Worm (Caenorhabditis elegans) whole organism, L2 larva: ENCODE measurements around the gene nduv-2.
A peak's percentile ranks its signal among the peaks of the same experiment; 100 is the strongest.

Experiments
- C34F6.9 ChIP-seq: fragments of 150-350 bp; optimal IDR thresholded peaks from 2 replicates; lab custom pipeline; 2014; ENCODE audit warnings: missing biosample characterization, missing genetic modification characterization
- R02D3.7 ChIP-seq: fragments of 150-350 bp; optimal IDR thresholded peaks from 2 replicates; lab custom pipeline; 2014; ENCODE audit warnings: missing biosample characterization, missing genetic modification characterization
- Y55F3AM.14 ChIP-seq: fragments of 200-800 bp; sonication (Bioruptor generic); optimal IDR thresholded peaks from 2 replicates; lab custom pipeline; 2018; ENCODE audit warnings: mild to moderate bottlenecking, missing genetic modification characterization, missing compliant biosample characterization
- ZK546.5 ChIP-seq: sonication (generic microtip); optimal IDR thresholded peaks from 2 replicates; lab custom pipeline; 2017; ENCODE audit warnings: missing biosample characterization, missing genetic modification characterization
- aly-2 ChIP-seq: fragments of 150-350 bp; optimal IDR thresholded peaks from 2 replicates; lab custom pipeline; 2014; ENCODE audit warnings: missing biosample characterization, missing genetic modification characterization
- blmp-1 ChIP-seq: sonication (generic microtip); optimal IDR thresholded peaks from 2 replicates; lab custom pipeline; 2017; ENCODE audit warnings: missing genetic modification characterization, mild to moderate bottlenecking, missing compliant biosample characterization, antibody characterized with exemption, moderate library complexity; ENCODE audit not compliant: insufficient read depth
- ceh-16 ChIP-seq: fragments of 150-350 bp; optimal IDR thresholded peaks from 2 replicates; lab custom pipeline; 2014; ENCODE audit warnings: missing biosample characterization, missing genetic modification characterization
- ceh-82 ChIP-seq: fragments of 150-350 bp; optimal IDR thresholded peaks from 2 replicates; lab custom pipeline; 2014; ENCODE audit warnings: missing biosample characterization, missing genetic modification characterization
- crh-2 ChIP-seq: sonication (generic microtip); optimal IDR thresholded peaks from 2 replicates; lab custom pipeline; 2017; ENCODE audit warnings: missing biosample characterization, missing genetic modification characterization
- dmd-4 ChIP-seq: sonication (generic microtip); optimal IDR thresholded peaks from 2 replicates; lab custom pipeline; 2017; ENCODE audit warnings: missing biosample characterization, missing genetic modification characterization
- egl-27 ChIP-seq: sonication (generic microtip); optimal IDR thresholded peaks from 3 replicates; lab custom pipeline; 2017; ENCODE audit warnings: missing biosample characterization, missing genetic modification reagents, missing genetic modification characterization
- elt-3 ChIP-seq: sonication (generic microtip); optimal IDR thresholded peaks from 2 replicates; lab custom pipeline; 2017; ENCODE audit warnings: missing biosample characterization, missing genetic modification characterization
- fos-1 ChIP-seq: fragments of 150-350 bp; optimal IDR thresholded peaks from 2 replicates; lab custom pipeline; 2014; ENCODE audit warnings: missing biosample characterization, missing genetic modification characterization
- gmeb-1 ChIP-seq: fragments of 150-350 bp; optimal IDR thresholded peaks from 2 replicates; lab custom pipeline; 2014; ENCODE audit warnings: missing biosample characterization, missing genetic modification characterization
- lin-11 ChIP-seq: fragments of 150-350 bp; sonication (generic microtip); optimal IDR thresholded peaks from 2 replicates; lab custom pipeline; 2014; ENCODE audit warnings: missing biosample characterization, missing genetic modification characterization, inconsistent platforms, mixed read lengths
- lin-13 ChIP-seq: fragments of 150-350 bp; optimal IDR thresholded peaks from 2 replicates; lab custom pipeline; 2014; ENCODE audit warnings: missing biosample characterization, missing genetic modification reagents, missing genetic modification characterization
- lin-39 ChIP-seq: fragments of 150-350 bp; optimal IDR thresholded peaks from 2 replicates; lab custom pipeline; 2014; ENCODE audit warnings: missing biosample characterization, missing genetic modification reagents, missing genetic modification characterization
- lsy-2 ChIP-seq, 2 experiments: fragments of 150-350 bp in 1 of 2; sonication (generic microtip) in 1 of 2; optimal IDR thresholded peaks; 2 replicates each; lab custom pipeline; 2014 to 2017; ENCODE audit warnings: missing biosample characterization in 2 of 2, missing genetic modification characterization in 2 of 2
- mab-5 ChIP-seq: fragments of 150-350 bp; optimal IDR thresholded peaks from 2 replicates; lab custom pipeline; 2014; ENCODE audit warnings: missing biosample characterization, missing genetic modification characterization
- mdl-1 ChIP-seq, 2 experiments: fragments of 150-350 bp in 1 of 2; sonication (generic microtip) in 1 of 2; optimal IDR thresholded peaks; 2 replicates each; lab custom pipeline; 2017; ENCODE audit warnings: missing biosample characterization in 2 of 2, missing genetic modification characterization in 2 of 2
- nhr-10 ChIP-seq: sonication (generic microtip); optimal IDR thresholded peaks from 2 replicates; lab custom pipeline; 2017; ENCODE audit warnings: missing biosample characterization, missing genetic modification characterization
- nhr-12 ChIP-seq: fragments of 150-350 bp; optimal IDR thresholded peaks from 2 replicates; lab custom pipeline; 2014; ENCODE audit warnings: missing biosample characterization, missing genetic modification characterization
- nhr-129 ChIP-seq: fragments of 150-350 bp; optimal IDR thresholded peaks from 2 replicates; lab custom pipeline; 2014; ENCODE audit warnings: missing biosample characterization, missing genetic modification characterization
- nhr-237 ChIP-seq: fragments of 150-350 bp; optimal IDR thresholded peaks from 2 replicates; lab custom pipeline; 2014; ENCODE audit warnings: missing biosample characterization, missing genetic modification characterization
- nhr-25 ChIP-seq: fragments of 150-350 bp; sonication (generic microtip); optimal IDR thresholded peaks from 3 replicates; lab custom pipeline; 2014; ENCODE audit warnings: missing biosample characterization, missing genetic modification characterization
- nhr-6 ChIP-seq: fragments of 150-350 bp; optimal IDR thresholded peaks from 2 replicates; lab custom pipeline; 2014; ENCODE audit warnings: missing biosample characterization, missing genetic modification characterization
- sem-4 ChIP-seq: fragments of 150-350 bp; optimal IDR thresholded peaks from 2 replicates; lab custom pipeline; 2014; ENCODE audit warnings: missing biosample characterization, missing genetic modification reagents, missing genetic modification characterization
- skn-1 ChIP-seq: sonication (generic microtip); optimal IDR thresholded peaks from 2 replicates; lab custom pipeline; 2017; ENCODE audit warnings: missing biosample characterization, missing genetic modification characterization
- sma-3 ChIP-seq: sonication (generic microtip); optimal IDR thresholded peaks from 2 replicates; lab custom pipeline; 2016; ENCODE audit warnings: missing genetic modification reagents, missing genetic modification characterization, missing compliant biosample characterization
- sma-9 ChIP-seq, 2 experiments: fragments of 150-350 bp in 1 of 2; sonication (generic microtip) in 1 of 2; optimal IDR thresholded peaks; 2 replicates each; lab custom pipeline; 2014 to 2016; ENCODE audit warnings: missing genetic modification characterization in 2 of 2, mild to moderate bottlenecking in 1 of 2, missing biosample characterization in 1 of 2, missing compliant biosample characterization in 1 of 2, missing genetic modification reagents in 1 of 2, moderate library complexity in 1 of 2
- snpc-4 ChIP-seq: fragments of 150-350 bp; optimal IDR thresholded peaks from 2 replicates; lab custom pipeline; 2014; ENCODE audit warnings: missing biosample characterization, missing genetic modification characterization
- unc-55 ChIP-seq: fragments of 150-350 bp; sonication (generic microtip); optimal IDR thresholded peaks from 3 replicates; lab custom pipeline; 2014; ENCODE audit warnings: missing biosample characterization, missing genetic modification reagents, missing genetic modification characterization
- unc-62 ChIP-seq: fragments of 150-350 bp; optimal IDR thresholded peaks from 2 replicates; lab custom pipeline; 2014; ENCODE audit warnings: missing biosample characterization, missing genetic modification reagents, missing genetic modification characterization
- zag-1 ChIP-seq: fragments of 150-350 bp; optimal IDR thresholded peaks from 2 replicates; lab custom pipeline; 2014; ENCODE audit warnings: missing biosample characterization, missing genetic modification characterization
- ztf-1 ChIP-seq: fragments of 200-800 bp; sonication (Bioruptor generic); conservative IDR thresholded peaks from 2 replicates; pipeline ENCODE4 v1.3.6; 2022; ENCODE audit warnings: missing genetic modification characterization, missing compliant biosample characterization
- ztf-11 ChIP-seq: sonication (generic microtip); optimal IDR thresholded peaks from 2 replicates; lab custom pipeline; 2017; ENCODE audit warnings: missing biosample characterization, missing genetic modification characterization
- ztf-4 ChIP-seq: fragments of 150-350 bp; optimal IDR thresholded peaks from 2 replicates; lab custom pipeline; 2014; ENCODE audit warnings: missing biosample characterization, missing genetic modification characterization

Gene nduv-2

DNA sequence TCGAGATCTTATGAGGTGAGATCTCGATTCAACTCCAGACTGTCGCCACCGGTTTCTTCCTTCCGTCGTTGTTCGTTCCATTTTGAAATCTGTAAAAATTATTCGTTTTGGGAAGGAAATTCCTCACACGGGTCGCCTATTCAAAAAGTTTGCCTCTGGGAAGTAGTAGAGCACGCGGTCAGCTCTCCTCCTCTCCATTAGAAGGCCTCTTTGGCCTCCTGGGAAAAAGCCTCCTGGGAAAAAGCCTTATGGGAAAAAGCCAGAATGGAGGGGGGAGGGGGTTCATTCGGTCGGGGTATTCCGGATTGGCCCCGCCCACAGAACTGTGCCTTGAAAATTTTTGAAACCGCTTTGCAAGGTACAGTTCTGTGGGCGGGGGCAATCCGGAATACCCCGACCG, 22.2 kb upstream of the nduv-2 start:
- TF ChIP-seq Y55F3AM.14 (GFP tag; lab: Kevin White, UChicago) (no peak), zag-1 (tag; lab: Kevin White, UChicago) (no peak), mdl-1 (tag; optimal IDR thresholded peaks at IDR 0.05; lab: Kevin White, UChicago) (no peak), sem-4 (no peak), lin-39 (no peak), unc-55 (GFP tag; lab: Kevin White, UChicago) (no peak), lin-13 (GFP tag; lab: Kevin White, UChicago) (no peak)

DNA sequence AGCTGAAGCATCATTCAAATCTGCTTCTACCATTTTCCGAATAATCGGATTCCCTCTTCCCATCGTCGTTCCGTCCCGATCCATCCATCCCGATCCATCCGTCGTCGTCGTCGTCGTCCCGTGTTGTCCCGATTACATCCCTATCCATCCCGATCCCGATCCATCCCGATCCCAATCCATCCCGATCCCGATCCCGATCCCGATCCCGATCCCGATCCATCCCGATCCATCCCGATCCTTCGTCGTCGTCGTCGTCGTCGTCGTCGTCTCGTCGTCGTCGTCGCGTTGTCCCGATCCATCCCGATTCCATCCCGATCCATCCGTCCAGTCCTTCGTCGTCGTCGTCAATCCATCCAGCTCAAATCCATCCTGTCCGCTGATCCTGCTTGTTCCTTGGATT, 21.8 kb upstream of the nduv-2 start:
- TF ChIP-seq sma-3 = no peak
- no peak for TF ChIP-seq nhr-25 (tag; lab: Kevin White, UChicago)
- no peak for TF ChIP-seq ztf-4 (tag; lab: Kevin White, UChicago)
- TF ChIP-seq nhr-129 (tag; lab: Kevin White, UChicago) = no peak
- no peak for TF ChIP-seq nhr-10 (tag; lab: Kevin White, UChicago)
- TF ChIP-seq ztf-1 = no peak
- no peak for TF ChIP-seq skn-1 (tag; lab: Kevin White, UChicago)
- TF ChIP-seq snpc-4 (tag; lab: Kevin White, UChicago) = no peak
- no peak for TF ChIP-seq blmp-1
- TF ChIP-seq mab-5 = no peak
- TF ChIP-seq ztf-11 (tag; lab: Kevin White, UChicago) = no peak
- no peak for TF ChIP-seq R02D3.7 (tag; lab: Kevin White, UChicago)
- no peak for TF ChIP-seq unc-62 (GFP tag; lab: Kevin White, UChicago)
- no peak for TF ChIP-seq fos-1 (tag; lab: Kevin White, UChicago)
- TF ChIP-seq elt-3 (tag; lab: Kevin White, UChicago) = no peak
- no peak for TF ChIP-seq lin-13 (GFP tag; lab: Kevin White, UChicago)
- TF ChIP-seq lin-11 = no peak

DNA sequence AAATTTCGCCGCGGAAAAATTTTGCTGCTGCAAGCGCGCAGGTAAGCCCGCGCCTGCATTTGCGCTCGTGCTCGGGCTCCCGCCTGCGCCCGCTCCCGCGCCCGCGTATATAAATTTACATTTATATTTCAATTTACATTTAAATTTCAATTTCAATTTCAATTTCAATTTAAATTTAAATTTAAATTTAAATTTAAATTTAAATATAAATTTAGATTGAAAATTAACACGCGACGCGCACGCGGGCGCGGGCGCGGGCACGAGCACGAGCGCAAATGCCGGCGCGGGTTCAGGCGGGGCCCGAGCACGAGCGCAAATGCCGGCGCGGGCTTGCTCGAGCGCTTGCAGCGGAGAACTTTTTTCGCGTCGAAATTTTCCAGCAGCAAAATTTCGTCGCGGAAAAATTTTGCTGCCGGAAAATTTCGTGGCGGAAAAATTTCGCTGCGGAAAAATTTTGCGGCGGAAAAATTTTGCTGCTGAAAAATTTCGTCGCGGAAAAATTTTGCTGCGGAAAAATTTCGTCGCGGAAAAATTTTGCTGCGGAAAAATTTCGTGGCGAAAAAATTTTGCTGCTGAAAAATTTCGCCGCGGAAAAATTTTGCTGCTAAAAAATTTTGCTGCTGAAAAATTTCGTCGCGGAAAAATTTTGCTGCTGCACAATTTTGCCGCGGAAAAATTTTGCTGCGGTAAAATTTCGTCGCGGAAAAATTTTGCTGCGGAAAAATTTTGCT, 20.6 kb upstream of the nduv-2 start:
- TF ChIP-seq ztf-11 (tag; lab: Kevin White, UChicago) = no peak
- TF ChIP-seq nhr-6 (tag; lab: Kevin White, UChicago) = no peak
- TF ChIP-seq ceh-82 = no peak
- no peak for TF ChIP-seq nhr-12
- no peak for TF ChIP-seq crh-2
- no peak for TF ChIP-seq ZK546.5 (tag; lab: Kevin White, UChicago)
- no peak for TF ChIP-seq ceh-16 (tag; lab: Kevin White, UChicago)
- no peak for TF ChIP-seq lsy-2 (tag; optimal IDR thresholded peaks at IDR 0.05; lab: Kevin White, UChicago)
- TF ChIP-seq sma-3 = no peak
- TF ChIP-seq zag-1 (tag; lab: Kevin White, UChicago) = no peak
- no peak for TF ChIP-seq gmeb-1 (tag; lab: Kevin White, UChicago)
- TF ChIP-seq nhr-25 (tag; lab: Kevin White, UChicago) = no peak
- no peak for TF ChIP-seq dmd-4 (tag; lab: Kevin White, UChicago)
- no peak for TF ChIP-seq snpc-4 (tag; lab: Kevin White, UChicago)
- no peak for TF ChIP-seq aly-2 (tag; lab: Kevin White, UChicago)
- TF ChIP-seq lin-39 = no peak
- no peak for TF ChIP-seq sem-4
- no peak for TF ChIP-seq nhr-237 (tag; lab: Kevin White, UChicago)
- TF ChIP-seq, all 48 proteins: peak for 0

ce11 chrV:13638040-13638439, 12.7 kb upstream of the nduv-2 start:
- TF ChIP-seq nhr-10 (tag; lab: Kevin White, UChicago) (no peak), sma-9 (GFP tag; optimal IDR thresholded peaks at IDR 0.05; lab: Kevin White, UChicago) (peak; percentile 53), sma-9 (tag; optimal IDR thresholded peaks at IDR 0.05; lab: Kevin White, UChicago) (no peak), egl-27 (tag; lab: Kevin White, UChicago) (no peak), crh-2 (peak; percentile 37), fos-1 (tag; lab: Kevin White, UChicago) (peak; percentile 79), C34F6.9 (no peak)
